Fruit fly (Drosophila melanogaster) whole organism, embryonic: ENCODE measurements around the gene Kdm2.

Source experiments
- ATbp ChIP-seq: fragments of 200-800 bp; sonication (Bioruptor generic); optimal IDR thresholded peaks from 2 replicates; lab custom pipeline; 2017; ENCODE audit warnings: missing biosample characterization, mild to moderate bottlenecking, missing genetic modification characterization, missing genetic modification reagents
- Abd-B ChIP-seq: fragments of 200-800 bp; sonication (Bioruptor generic); optimal IDR thresholded peaks from 2 replicates; lab custom pipeline; 2018; ENCODE audit warnings: missing biosample characterization, mild to moderate bottlenecking, missing genetic modification characterization, moderate library complexity
- BEAF-32 ChIP-seq: fragments of 200-800 bp; sonication (Bioruptor generic); optimal IDR thresholded peaks from 3 replicates; lab custom pipeline; 2017; ENCODE audit warnings: missing biosample characterization, missing genetic modification characterization, mild to moderate bottlenecking, moderate library complexity, missing genetic modification reagents
- C15 ChIP-seq: fragments of 200-800 bp; sonication (Bioruptor generic); IDR thresholded peaks from 3 replicates; pipeline ENCODE4 v1.3.6; 2022; ENCODE audit warnings: missing biosample characterization, missing genetic modification characterization
- CG10321 ChIP-seq: fragments of 200-800 bp; sonication (Bioruptor generic); IDR thresholded peaks from 2 replicates; pipeline ENCODE4 v1.3.6; 2022; ENCODE audit warnings: missing biosample characterization, missing genetic modification characterization
- CG12769 ChIP-seq: fragments of 200-800 bp; sonication (Bioruptor generic); optimal IDR thresholded peaks from 2 replicates; lab custom pipeline; 2019; ENCODE audit warnings: missing biosample characterization, mild to moderate bottlenecking, missing genetic modification characterization, moderate library complexity
- CG13624 ChIP-seq: fragments of 200-800 bp; sonication (Bioruptor generic); optimal IDR thresholded peaks from 2 replicates; lab custom pipeline; 2016; ENCODE audit warnings: missing biosample characterization, missing genetic modification characterization
- CG14667 ChIP-seq: fragments of 200-800 bp; sonication (Bioruptor generic); IDR thresholded peaks from 2 replicates; pipeline ENCODE4 v1.3.6; 2022; ENCODE audit warnings: missing biosample characterization, missing genetic modification characterization
- CG16815 ChIP-seq: fragments of 200-800 bp; sonication (Bioruptor generic); optimal IDR thresholded peaks from 3 replicates; lab custom pipeline; 2017; ENCODE audit warnings: missing biosample characterization, mild to moderate bottlenecking, missing genetic modification characterization
- CG17612 ChIP-seq: fragments of 200-800 bp; sonication (Bioruptor generic); IDR thresholded peaks from 2 replicates; pipeline ENCODE4 v1.3.6; 2022; ENCODE audit warnings: missing biosample characterization, missing genetic modification characterization
- CG18619 ChIP-seq: fragments of 200-800 bp; sonication (Bioruptor generic); optimal IDR thresholded peaks from 3 replicates; lab custom pipeline; 2017; ENCODE audit warnings: missing biosample characterization, mild to moderate bottlenecking, missing genetic modification characterization
- CG2120 ChIP-seq: fragments of 200-800 bp; sonication (Bioruptor generic); optimal IDR thresholded peaks from 3 replicates; lab custom pipeline; 2016; ENCODE audit warnings: missing biosample characterization, missing genetic modification characterization
- CG3847 ChIP-seq: fragments of 200-800 bp; sonication (Bioruptor generic); IDR thresholded peaks from 2 replicates; pipeline ENCODE4 v1.3.6; 2022; ENCODE audit warnings: missing biosample characterization, missing genetic modification characterization
- CG4854 ChIP-seq: fragments of 200-800 bp; sonication (Bioruptor generic); optimal IDR thresholded peaks from 2 replicates; lab custom pipeline; 2016; ENCODE audit warnings: missing biosample characterization, missing genetic modification characterization, inconsistent platforms
- CG5953 ChIP-seq: fragments of 200-800 bp; sonication (Bioruptor generic); IDR thresholded peaks from 2 replicates; pipeline ENCODE4 v1.3.6; 2022; ENCODE audit warnings: missing biosample characterization, missing genetic modification characterization
- CG6272 ChIP-seq: fragments of 200-800 bp; sonication (Bioruptor generic); IDR thresholded peaks from 2 replicates; pipeline ENCODE4 v1.3.6; 2022; ENCODE audit warnings: missing biosample characterization, missing genetic modification characterization
- CG6791 ChIP-seq: fragments of 200-800 bp; sonication (Bioruptor generic); IDR thresholded peaks from 3 replicates; pipeline ENCODE4 v1.3.6; 2022; ENCODE audit warnings: missing biosample characterization, missing genetic modification characterization; ENCODE audit not compliant: partially characterized antibody
- CG7357 ChIP-seq: fragments of 200-800 bp; sonication (Bioruptor generic); IDR thresholded peaks from 3 replicates; pipeline ENCODE4 v1.3.6; 2022; ENCODE audit warnings: missing biosample characterization, missing genetic modification characterization
- CG7745 ChIP-seq: fragments of 200-800 bp; sonication (Bioruptor generic); optimal IDR thresholded peaks from 2 replicates; lab custom pipeline; 2018; ENCODE audit warnings: missing biosample characterization, mild to moderate bottlenecking, missing genetic modification characterization, moderate library complexity
- CG8089 ChIP-seq: fragments of 200-800 bp; sonication (Bioruptor generic); optimal IDR thresholded peaks from 3 replicates; lab custom pipeline; 2016; ENCODE audit warnings: missing biosample characterization, missing genetic modification characterization
- CG8944 ChIP-seq: fragments of 200-800 bp; sonication (Bioruptor generic); optimal IDR thresholded peaks from 3 replicates; lab custom pipeline; 2016; ENCODE audit warnings: missing biosample characterization, missing genetic modification characterization
- Dek ChIP-seq: fragments of 200-800 bp; sonication (Bioruptor generic); optimal IDR thresholded peaks from 3 replicates; lab custom pipeline; 2019; ENCODE audit warnings: missing biosample characterization, mild to moderate bottlenecking, missing genetic modification characterization, moderate library complexity
- Drgx ChIP-seq: fragments of 200-800 bp; sonication (Bioruptor generic); IDR thresholded peaks from 2 replicates; pipeline ENCODE4 v1.3.6; 2022; ENCODE audit warnings: missing biosample characterization, missing genetic modification characterization
- ERR ChIP-seq: fragments of 200-800 bp; sonication (Bioruptor generic); optimal IDR thresholded peaks from 2 replicates; lab custom pipeline; 2016; ENCODE audit warnings: missing biosample characterization, missing genetic modification characterization
- Ets97D ChIP-seq: fragments of 200-800 bp; sonication (Bioruptor generic); optimal IDR thresholded peaks from 3 replicates; lab custom pipeline; 2016; ENCODE audit warnings: missing biosample characterization, missing genetic modification characterization
- Fer2 ChIP-seq: fragments of 200-800 bp; sonication (Bioruptor generic); optimal IDR thresholded peaks from 2 replicates; lab custom pipeline; 2018; ENCODE audit warnings: missing biosample characterization, mild to moderate bottlenecking, missing genetic modification characterization, moderate library complexity
- Gug ChIP-seq: fragments of 200-800 bp; sonication (Bioruptor generic); IDR thresholded peaks from 4 replicates; pipeline ENCODE4 v1.3.6; 2022; ENCODE audit warnings: missing biosample characterization, missing genetic modification characterization
- HLH3B ChIP-seq: fragments of 200-800 bp; sonication (Bioruptor generic); IDR thresholded peaks from 2 replicates; pipeline ENCODE4 v1.3.6; 2022; ENCODE audit warnings: missing biosample characterization, missing genetic modification characterization
- NC2α ChIP-seq: fragments of 200-800 bp; sonication (Bioruptor generic); optimal IDR thresholded peaks from 2 replicates; lab custom pipeline; 2016; ENCODE audit warnings: missing biosample characterization, missing genetic modification characterization
- Oaz ChIP-seq: fragments of 200-800 bp; sonication (Bioruptor generic); IDR thresholded peaks from 2 replicates; pipeline ENCODE4 v1.3.6; 2022; ENCODE audit warnings: missing biosample characterization, missing genetic modification characterization
- Poxn ChIP-seq: fragments of 200-800 bp; sonication (Bioruptor generic); IDR thresholded peaks from 2 replicates; pipeline ENCODE4 v1.3.6; 2022; ENCODE audit warnings: missing biosample characterization, missing genetic modification characterization
- Ssrp ChIP-seq: fragments of 200-800 bp; sonication (Bioruptor generic); optimal IDR thresholded peaks from 2 replicates; lab custom pipeline; 2018; ENCODE audit warnings: missing biosample characterization, mild to moderate bottlenecking, missing genetic modification characterization, moderate library complexity
- Xbp1 ChIP-seq: fragments of 200-800 bp; sonication (Bioruptor generic); optimal IDR thresholded peaks from 3 replicates; lab custom pipeline; 2016; ENCODE audit warnings: missing biosample characterization, mild to moderate bottlenecking, missing genetic modification characterization
- bigmax ChIP-seq: fragments of 200-800 bp; sonication (Bioruptor generic); optimal IDR thresholded peaks from 2 replicates; lab custom pipeline; 2018; ENCODE audit warnings: missing biosample characterization, mild to moderate bottlenecking, missing genetic modification characterization
- croc ChIP-seq: fragments of 200-800 bp; sonication (Bioruptor generic); conservative IDR thresholded peaks from 3 replicates; pipeline ENCODE4 v1.3.6; 2022; ENCODE audit warnings: missing biosample characterization, missing genetic modification characterization
- emc ChIP-seq: fragments of 200-800 bp; sonication (Bioruptor generic); optimal IDR thresholded peaks from 2 replicates; lab custom pipeline; 2016; ENCODE audit warnings: missing biosample characterization, missing genetic modification characterization
- ems ChIP-seq: fragments of 200-800 bp; sonication (Bioruptor generic); optimal IDR thresholded peaks from 3 replicates; lab custom pipeline; 2016; ENCODE audit warnings: missing biosample characterization, missing genetic modification characterization
- gcm ChIP-seq: fragments of 200-800 bp; sonication (Bioruptor generic); optimal IDR thresholded peaks from 2 replicates; lab custom pipeline; 2019; ENCODE audit warnings: missing biosample characterization, mild to moderate bottlenecking, missing genetic modification characterization, moderate library complexity
- gem ChIP-seq: fragments of 200-800 bp; sonication (Bioruptor generic); optimal IDR thresholded peaks from 2 replicates; lab custom pipeline; 2019; ENCODE audit warnings: missing biosample characterization, mild to moderate bottlenecking, missing genetic modification characterization, moderate library complexity
- jumu ChIP-seq: fragments of 200-800 bp; sonication (Bioruptor generic); optimal IDR thresholded peaks from 3 replicates; lab custom pipeline; 2016; ENCODE audit warnings: missing biosample characterization, missing genetic modification characterization
- lov ChIP-seq, 2 experiments: fragments of 200-800 bp in 1 of 2; fragments of >200 bp in 1 of 2; sonication (Bioruptor generic) in 1 of 2; IDR thresholded peaks in 1 of 2; optimal IDR thresholded peaks in 1 of 2; 2 replicates in 1 of 2; 3 replicates in 1 of 2; pipeline versions ENCODE4 v1.3.6 to Lab custom; 2017 to 2022; ENCODE audit warnings: missing biosample characterization in 1 of 2, missing genetic modification characterization in 1 of 2
- otp ChIP-seq: fragments of 200-800 bp; sonication (Bioruptor generic); IDR thresholded peaks from 3 replicates; pipeline ENCODE4, ENCODE4 v1.3.6; 2022; ENCODE audit warnings: missing biosample characterization, missing genetic modification characterization
- sc ChIP-seq, 3 experiments: fragments of >200 bp in 2 of 3; fragments of 200-800 bp in 1 of 3; sonication (Bioruptor generic) in 1 of 3; optimal IDR thresholded peaks; 2 replicates in 2 of 3; 3 replicates in 1 of 3; lab custom pipeline; 2017; ENCODE audit warnings: mild to moderate bottlenecking in 1 of 3, missing biosample characterization in 1 of 3, missing genetic modification characterization in 1 of 3, missing genetic modification reagents in 1 of 3
- seq ChIP-seq: fragments of 200-800 bp; sonication (Bioruptor generic); IDR thresholded peaks from 2 replicates; pipeline ENCODE4 v1.3.6; 2022; ENCODE audit warnings: missing biosample characterization, missing genetic modification characterization
- tx ChIP-seq: fragments of 200-800 bp; sonication (Bioruptor generic); optimal IDR thresholded peaks from 2 replicates; lab custom pipeline; 2016; ENCODE audit warnings: missing biosample characterization, missing genetic modification characterization
- unpg ChIP-seq: fragments of 200-800 bp; sonication (Bioruptor generic); optimal IDR thresholded peaks from 3 replicates; lab custom pipeline; 2018; ENCODE audit warnings: missing biosample characterization, mild to moderate bottlenecking, missing genetic modification characterization, moderate library complexity
- wek ChIP-seq: fragments of 200-800 bp; sonication (Bioruptor generic); optimal IDR thresholded peaks from 3 replicates; lab custom pipeline; 2018; ENCODE audit warnings: missing biosample characterization, mild to moderate bottlenecking, missing genetic modification characterization, moderate library complexity
- zen2 ChIP-seq: fragments of 200-800 bp; sonication (Bioruptor generic); IDR thresholded peaks from 3 replicates; pipeline ENCODE4 v1.3.6; 2022; ENCODE audit warnings: missing biosample characterization, missing genetic modification characterization; ENCODE audit not compliant: partially characterized antibody

The Kdm2 gene

DNA sequence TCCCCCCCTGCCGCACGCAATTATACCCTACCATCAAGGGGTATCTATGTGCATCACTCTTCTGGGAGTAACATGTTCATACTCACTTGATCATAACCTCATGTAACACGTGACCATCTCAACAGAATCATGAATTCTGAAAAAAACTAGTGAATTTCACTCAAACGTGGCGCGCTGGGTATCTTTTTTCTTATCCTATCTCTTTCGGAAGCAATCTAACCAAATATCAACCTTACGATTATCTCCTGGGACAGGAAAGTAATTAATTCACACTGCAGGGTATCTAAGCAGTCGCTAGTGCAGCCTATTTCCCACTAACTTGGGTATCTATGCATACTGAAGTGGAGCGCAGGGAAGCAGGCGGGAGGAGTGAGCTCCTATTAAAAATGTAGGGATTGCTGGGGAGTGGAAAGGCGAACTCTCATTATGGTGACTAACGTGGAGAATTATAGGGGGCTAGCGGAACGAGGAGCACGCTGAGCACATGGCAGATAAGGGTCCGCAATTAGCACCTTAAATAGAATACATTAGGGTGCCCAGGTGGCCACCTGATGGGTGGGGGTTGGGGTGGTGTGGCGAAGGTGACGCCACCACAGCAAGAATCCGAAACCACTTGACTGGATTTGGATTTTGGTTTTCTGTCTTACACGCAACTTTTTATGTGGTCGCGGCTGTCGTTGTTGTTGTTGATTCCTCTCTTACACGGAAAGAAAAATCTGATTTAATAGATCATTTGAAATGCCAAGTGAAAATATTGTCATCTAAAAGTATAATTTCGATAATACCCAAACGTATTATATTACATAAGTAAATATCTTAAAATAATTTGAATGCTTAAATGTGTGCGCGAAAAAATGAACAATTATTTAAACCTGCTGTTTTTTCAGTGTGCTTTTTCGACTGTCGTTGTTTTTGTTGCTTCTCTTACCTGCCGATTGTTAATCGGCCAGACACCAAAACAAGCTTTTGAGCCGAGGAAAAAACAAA, 3.1 kb downstream of the Kdm2 start (continued):
- TF ChIP-seq CG16815 (GFP tag; lab: Kevin White, UChicago) (peak; percentile 83), Ssrp (peak; percentile 91), Ets97D (peak; percentile 76), CG4854 (GFP tag; lab: Kevin White, UChicago) (peak; percentile 86), jumu (GFP tag; lab: Kevin White, UChicago) (peak; percentile 59), C15 (no peak), CG12769 (tag; lab: Kevin White, UChicago) (peak; percentile 91), Xbp1 (GFP tag; lab: Kevin White, UChicago) (peak; percentile 92), emc (GFP tag; lab: Kevin White, UChicago) (peak; percentile 60), Oaz (GFP tag; lab: Robert Waterston, UW) (no peak), NC2α (GFP tag; lab: Kevin White, UChicago) (peak; percentile 46), ERR (GFP tag; lab: Kevin White, UChicago) (peak; percentile 42), CG6791 (GFP tag; lab: Robert Waterston, UW) (no peak), CG3847 (GFP tag; lab: Robert Waterston, UW) (no peak), ems (GFP tag; lab: Kevin White, UChicago) (peak; percentile 77), HLH3B (GFP tag; lab: Robert Waterston, UW) (no peak), CG17612 (GFP tag; lab: Robert Waterston, UW) (no peak), lov (optimal IDR thresholded peaks at IDR 0.05; lab: Kevin White, UChicago) (no peak), lov (GFP tag; IDR thresholded peaks at IDR 0.05; lab: Robert Waterston, UW) (no peak), Abd-B (GFP tag; lab: Kevin White, UChicago) (peak; percentile 90), Fer2 (peak; percentile 89), sc (optimal IDR thresholded peaks at IDR 0.05; lab: Kevin White, UChicago) (no peak), sc (GFP tag; optimal IDR thresholded peaks at IDR 0.05; lab: Kevin White, UChicago) (peak; percentile 79), gem (tag; lab: Kevin White, UChicago) (peak; percentile 97), unpg (GFP tag; lab: Kevin White, UChicago) (peak; percentile 97), CG13624 (peak; percentile 93), tx (GFP tag; lab: Kevin White, UChicago) (peak; percentile 51), BEAF-32 (no peak), seq (GFP tag; lab: Robert Waterston, UW) (no peak), zen2 (no peak), Poxn (GFP tag; lab: Robert Waterston, UW) (no peak), CG14667 (GFP tag; lab: Robert Waterston, UW) (no peak), gcm (GFP tag; lab: Kevin White, UChicago) (peak; percentile 92), CG10321 (GFP tag; lab: Robert Waterston, UW) (no peak), Gug (GFP tag; lab: Robert Waterston, UW) (peak; percentile 77), CG6272 (peak; percentile 81), CG7357 (GFP tag; lab: Robert Waterston, UW) (peak; percentile 82), otp (no peak), ATbp (GFP tag; lab: Kevin White, UChicago) (peak; percentile 87), Dek (tag; lab: Kevin White, UChicago) (peak; percentile 95), croc (GFP tag; lab: Robert Waterston, UW) (peak; percentile 82), CG8944 (peak; percentile 72), CG8089 (GFP tag; lab: Kevin White, UChicago) (peak; percentile 53), CG7745 (tag; lab: Kevin White, UChicago) (peak; percentile 48), CG2120 (GFP tag; lab: Kevin White, UChicago) (peak; percentile 94), bigmax (no peak), CG18619 (GFP tag; lab: Kevin White, UChicago) (peak; percentile 91), wek (GFP tag; lab: Kevin White, UChicago) (peak; percentile 50), Drgx (GFP tag; lab: Robert Waterston, UW) (no peak), CG5953 (GFP tag; lab: Robert Waterston, UW) (no peak)
